Worm (Caenorhabditis elegans): ENCODE data around the gene phyh-1.

DNA sequence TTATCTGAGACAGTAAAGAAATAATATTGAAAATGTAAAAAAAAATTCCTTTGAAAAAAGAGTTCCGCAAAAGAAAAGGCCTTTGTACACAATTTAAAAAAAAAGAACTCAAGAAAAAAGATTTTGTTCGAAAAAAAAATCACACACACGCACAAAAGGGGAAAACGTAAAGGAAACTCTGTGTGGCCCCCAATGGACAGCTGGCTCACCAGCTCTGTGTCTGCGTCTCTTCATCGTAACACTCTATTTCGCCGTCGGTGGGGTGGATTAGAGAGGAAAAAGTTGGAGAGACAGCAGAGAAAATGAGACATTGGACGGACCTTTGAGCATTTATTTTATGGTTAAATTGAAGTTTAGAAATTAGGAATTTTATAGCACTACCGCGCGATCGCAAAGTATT lies 44.1 kb downstream of the phyh-1 start:
- no peak for TF ChIP-seq ceh-43 (GFP tag; optimal IDR thresholded peaks at IDR 0.05)
- TF ChIP-seq nhr-237 (tag; optimal IDR thresholded peaks at IDR 0.05): no peak
- TF ChIP-seq blmp-1 (tag; optimal IDR thresholded peaks at IDR 0.05): no peak
- no peak for TF ChIP-seq sptf-1 (tag; optimal IDR thresholded peaks at IDR 0.05)
- no peak for TF ChIP-seq unc-62 (GFP tag; optimal IDR thresholded peaks at IDR 0.05)
- no peak for TF ChIP-seq lsy-2 (tag; optimal IDR thresholded peaks at IDR 0.05)
- no peak for TF ChIP-seq nhr-76 (tag; optimal IDR thresholded peaks at IDR 0.05)
- TF ChIP-seq tbx-8 (GFP tag; optimal IDR thresholded peaks at IDR 0.05): no peak
- TF ChIP-seq mab-5 (tag; optimal IDR thresholded peaks at IDR 0.05): no peak
- TF ChIP-seq snpc-4 (tag; optimal IDR thresholded peaks at IDR 0.05): no peak
- TF ChIP-seq elt-1 (tag; optimal IDR thresholded peaks at IDR 0.05; ENCODE audit: borderline replicate concordance, insufficient read depth): no peak

Data from whole organism, mixed stage, embryonic.